Worm (Caenorhabditis elegans) whole organism, L4 larva: ENCODE results near the gene acy-1.

Source experiments
- F49E8.2 ChIP-seq: sonication (generic microtip); optimal IDR thresholded peaks from 2 replicates; lab custom pipeline; 2016; ENCODE audit warnings: missing compliant biosample characterization, mild to moderate bottlenecking, missing genetic modification characterization, borderline replicate concordance
- T26A8.4 ChIP-seq: fragments of 200-800 bp; sonication (Bioruptor generic); IDR thresholded peaks from 2 replicates; pipeline ENCODE4 v1.3.6; 2022; ENCODE audit warnings: missing genetic modification characterization, missing compliant biosample characterization
- ZK546.5 ChIP-seq, 2 experiments: sonication (generic microtip); optimal IDR thresholded peaks; 2 replicates each; lab custom pipeline; 2017; ENCODE audit warnings: missing biosample characterization in 2 of 2, missing genetic modification characterization in 2 of 2
- aha-1 ChIP-seq: fragments of 150-350 bp; peaks from one replicate; lab custom pipeline; 2014; ENCODE audit warnings: missing biosample characterization, missing genetic modification characterization
- aly-2 ChIP-seq: sonication (generic microtip); optimal IDR thresholded peaks from 2 replicates; lab custom pipeline; 2018; ENCODE audit warnings: missing biosample characterization, missing genetic modification characterization
- arid-1 ChIP-seq: fragments of 200-800 bp; sonication (Bioruptor generic); conservative IDR thresholded peaks from 2 replicates; pipeline ENCODE4 v1.3.6; 2022; ENCODE audit warnings: missing genetic modification reagents, missing genetic modification characterization, missing compliant biosample characterization
- attf-4 ChIP-seq: sonication (generic microtip); optimal IDR thresholded peaks from 3 replicates; lab custom pipeline; 2017; ENCODE audit warnings: missing biosample characterization, missing genetic modification characterization
- ceh-20 ChIP-seq: fragments of 200-800 bp; sonication (Bioruptor generic); IDR thresholded peaks from 2 replicates; pipeline ENCODE4 v1.3.6; 2022; ENCODE audit warnings: missing genetic modification reagents, missing genetic modification characterization, missing compliant biosample characterization
- ceh-32 ChIP-seq: sonication (generic microtip); optimal IDR thresholded peaks from 2 replicates; lab custom pipeline; 2016; ENCODE audit warnings: mild to moderate bottlenecking, missing genetic modification characterization, missing compliant biosample characterization; ENCODE audit not compliant: poor library complexity
- daf-12 ChIP-seq: fragments of 150-350 bp; optimal IDR thresholded peaks from 2 replicates; lab custom pipeline; 2014; ENCODE audit warnings: missing biosample characterization, missing genetic modification reagents, missing genetic modification characterization
- daf-16 ChIP-seq, 3 experiments: sonication (generic microtip); optimal IDR thresholded peaks; 2 replicates each; lab custom pipeline; 2016 to 2017; ENCODE audit warnings: missing genetic modification characterization in 3 of 3, missing genetic modification reagents in 3 of 3, mild to moderate bottlenecking in 2 of 3, missing compliant biosample characterization in 2 of 3, missing biosample characterization in 1 of 3, moderate library complexity in 1 of 3
- daf-19 ChIP-seq: fragments of 200-800 bp; sonication (Bioruptor generic); conservative IDR thresholded peaks from 2 replicates; pipeline ENCODE4 v1.3.6; 2022; ENCODE audit warnings: missing genetic modification characterization, missing compliant biosample characterization
- dpl-1 ChIP-seq: fragments of 150-350 bp; optimal IDR thresholded peaks from 2 replicates; lab custom pipeline; 2014; ENCODE audit warnings: missing biosample characterization, missing genetic modification reagents, missing genetic modification characterization
- dve-1 ChIP-seq: sonication (generic microtip); optimal IDR thresholded peaks from 2 replicates; lab custom pipeline; 2017; ENCODE audit warnings: antibody characterized with exemption, mild to moderate bottlenecking, missing genetic modification characterization, missing compliant biosample characterization; ENCODE audit not compliant: insufficient read depth
- fos-1 ChIP-seq: fragments of 150-350 bp; optimal IDR thresholded peaks from 2 replicates; lab custom pipeline; 2014; ENCODE audit warnings: missing biosample characterization, missing genetic modification characterization
- gei-8 ChIP-seq: fragments of 200-800 bp; sonication (Bioruptor generic); optimal IDR thresholded peaks from 2 replicates; lab custom pipeline; 2018; ENCODE audit warnings: mild to moderate bottlenecking, missing genetic modification characterization, missing compliant biosample characterization
- hif-1 ChIP-seq, 2 experiments: sonication (generic microtip); optimal IDR thresholded peaks; 2 replicates each; lab custom pipeline; 2016 to 2017; ENCODE audit warnings: missing compliant biosample characterization in 2 of 2, missing genetic modification characterization in 2 of 2, missing genetic modification reagents in 2 of 2, missing genotype in 2 of 2, mild to moderate bottlenecking in 1 of 2
- hlh-11 ChIP-seq: fragments of 200-800 bp; sonication (Bioruptor generic); optimal IDR thresholded peaks from 2 replicates; lab custom pipeline; 2018; ENCODE audit warnings: mild to moderate bottlenecking, missing genetic modification characterization, missing compliant biosample characterization
- jun-1 ChIP-seq: fragments of 150-350 bp; optimal IDR thresholded peaks from 2 replicates; lab custom pipeline; 2014; ENCODE audit warnings: missing biosample characterization, missing genetic modification reagents, missing genetic modification characterization
- lim-7 ChIP-seq: fragments of 200-800 bp; sonication (Bioruptor generic); IDR thresholded peaks from 2 replicates; pipeline ENCODE4 v1.3.6; 2022; ENCODE audit warnings: missing genetic modification characterization, missing compliant biosample characterization
- lin-13 ChIP-seq: fragments of 150-350 bp; optimal IDR thresholded peaks from 2 replicates; lab custom pipeline; 2014; ENCODE audit warnings: missing biosample characterization, missing genetic modification reagents, missing genetic modification characterization
- lin-15B ChIP-seq: fragments of 150-350 bp; sonication (generic microtip); optimal IDR thresholded peaks from 3 replicates; lab custom pipeline; 2014; ENCODE audit warnings: missing biosample characterization, missing genetic modification characterization
- mdt-29 ChIP-seq: fragments of 200-800 bp; sonication (Bioruptor generic); IDR thresholded peaks from 2 replicates; pipeline ENCODE4 v1.3.6; 2022; ENCODE audit warnings: missing genetic modification reagents, missing genetic modification characterization, missing compliant biosample characterization
- mes-2 ChIP-seq: sonication (generic microtip); optimal IDR thresholded peaks from 2 replicates; lab custom pipeline; 2016; ENCODE audit warnings: missing genotype, mild to moderate bottlenecking, missing genetic modification characterization, missing compliant biosample characterization; ENCODE audit not compliant: poor library complexity, severe bottlenecking
- mxl-3 ChIP-seq: fragments of 200-800 bp; sonication (Bioruptor generic); optimal IDR thresholded peaks from 2 replicates; lab custom pipeline; 2018; ENCODE audit warnings: mild to moderate bottlenecking, missing genetic modification characterization, missing compliant biosample characterization
- nhr-28 ChIP-seq: fragments of 150-350 bp; optimal IDR thresholded peaks from 2 replicates; lab custom pipeline; 2014; ENCODE audit warnings: missing biosample characterization, missing genetic modification characterization
- nhr-41 ChIP-seq: fragments of 200-800 bp; sonication (Bioruptor generic); IDR thresholded peaks from 2 replicates; pipeline ENCODE4 v1.3.6; 2022; ENCODE audit warnings: missing genetic modification reagents, missing genetic modification characterization, missing compliant biosample characterization
- nhr-42 ChIP-seq: fragments of 200-800 bp; sonication (Bioruptor generic); IDR thresholded peaks from 2 replicates; pipeline ENCODE4 v1.3.6; 2022; ENCODE audit warnings: missing genetic modification characterization, missing compliant biosample characterization
- nhr-77 ChIP-seq: fragments of 150-350 bp; optimal IDR thresholded peaks from 2 replicates; lab custom pipeline; 2014; ENCODE audit warnings: missing biosample characterization, missing genetic modification characterization
- pha-4 ChIP-seq, 2 experiments: fragments of 150-350 bp in 1 of 2; fragments of 200-800 bp in 1 of 2; sonication (Bioruptor generic) in 1 of 2; IDR thresholded peaks in 1 of 2; optimal IDR thresholded peaks in 1 of 2; 2 replicates each; pipeline versions ENCODE4 v1.3.6 to Lab custom; 2014 to 2022; ENCODE audit warnings: missing genetic modification characterization in 2 of 2, missing genetic modification reagents in 2 of 2, missing biosample characterization in 1 of 2, missing compliant biosample characterization in 1 of 2
- pqm-1 ChIP-seq: sonication (generic microtip); optimal IDR thresholded peaks from 2 replicates; lab custom pipeline; 2017; ENCODE audit warnings: missing biosample characterization, missing genetic modification characterization
- sdz-12 ChIP-seq: fragments of 200-800 bp; sonication (Bioruptor generic); optimal IDR thresholded peaks from 2 replicates; lab custom pipeline; 2018; ENCODE audit warnings: mild to moderate bottlenecking, missing genetic modification characterization, missing compliant biosample characterization
- skn-1 ChIP-seq: fragments of 150-350 bp; optimal IDR thresholded peaks from 2 replicates; lab custom pipeline; 2014; ENCODE audit warnings: missing biosample characterization, missing genetic modification characterization
- spr-1 ChIP-seq: sonication (generic microtip); optimal IDR thresholded peaks from 2 replicates; lab custom pipeline; 2016; ENCODE audit warnings: mild to moderate bottlenecking, missing genetic modification characterization, missing compliant biosample characterization
- spr-3 ChIP-seq: fragments of 200-800 bp; sonication (Bioruptor generic); optimal IDR thresholded peaks from 2 replicates; lab custom pipeline; 2018; ENCODE audit warnings: mild to moderate bottlenecking, missing genetic modification characterization, missing compliant biosample characterization
- unc-39 ChIP-seq: sonication (generic microtip); optimal IDR thresholded peaks from 2 replicates; lab custom pipeline; 2017; ENCODE audit warnings: missing biosample characterization, missing genetic modification characterization
- unc-62 ChIP-seq, 3 experiments: fragments of 150-350 bp in 1 of 3; sonication (generic microtip); optimal IDR thresholded peaks in 2 of 3; peaks in 1 of 3; 1 replicate in 1 of 3; 2 replicates in 2 of 3; lab custom pipeline; 2014 to 2017; ENCODE audit warnings: missing biosample characterization in 3 of 3, missing genetic modification characterization in 3 of 3, missing genetic modification reagents in 3 of 3, missing genotype in 1 of 3
- vab-7 ChIP-seq: fragments of 200-800 bp; sonication (Bioruptor generic); IDR thresholded peaks from 2 replicates; pipeline ENCODE4 v1.3.6; 2022; ENCODE audit warnings: missing genetic modification reagents, missing genetic modification characterization, missing compliant biosample characterization
- zfp-2 ChIP-seq: sonication (generic microtip); optimal IDR thresholded peaks from 2 replicates; lab custom pipeline; 2016; ENCODE audit warnings: mild to moderate bottlenecking, missing genetic modification characterization, missing compliant biosample characterization

The acy-1 gene

ce11 chrIII:4766842-4767241 lies 44.9 kb downstream of the acy-1 start:
- TF ChIP-seq nhr-28 (tag; lab: Kevin White, UChicago) (peak; percentile 47), nhr-77 (no peak), F49E8.2 (tag; lab: Kevin White, UChicago) (no peak), mxl-3 (GFP tag; lab: Kevin White, UChicago) (peak; percentile 9), unc-62 (GFP tag; optimal IDR thresholded peaks at IDR 0.05 in 1 of 2; lab: Kevin White, UChicago) (peak in 1 of 2 experiments; percentile 75), unc-62 (tag; optimal IDR thresholded peaks at IDR 0.05; lab: Kevin White, UChicago) (no peak), spr-3 (no peak), pha-4 (GFP tag; IDR thresholded peaks at IDR 0.05; lab: Robert Waterston, UW) (no peak), pha-4 (tag; optimal IDR thresholded peaks at IDR 0.05; lab: Kevin White, UChicago) (no peak), lim-7 (no peak)

ce11 chrIII:4767869-4768645 lies 46.2 kb downstream of the acy-1 start:
- TF ChIP-seq zfp-2 (no peak), aha-1 (tag; lab: Kevin White, UChicago) (peak; percentile 96)
- TF ChIP-seq, all 104 proteins: peak for 1

DNA sequence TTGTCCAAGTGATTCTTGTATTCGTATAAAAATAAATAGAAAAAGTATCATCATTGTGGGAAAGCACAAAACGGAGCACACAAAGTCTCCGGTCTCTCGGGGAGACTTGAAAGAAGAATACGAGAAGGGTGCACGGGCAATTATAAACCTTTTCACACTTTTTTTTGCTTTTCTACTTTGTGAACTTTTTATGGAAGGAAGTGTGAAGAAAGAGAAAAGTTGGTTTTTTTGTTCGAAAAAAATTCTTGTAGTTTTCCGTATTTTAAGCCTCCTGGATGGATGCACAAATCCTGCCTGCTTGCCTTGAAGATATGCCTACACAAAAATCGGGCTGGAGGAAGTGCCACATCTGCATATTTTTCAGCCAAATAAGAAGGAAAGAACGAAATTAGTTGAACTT lies 56.1 kb downstream of the acy-1 start, which contains the start of gene B0393.7:
Gene B0393.7, minus strand, starts transcription at position 101 of the 400 bp plus-strand sequence.
- TF ChIP-seq daf-16 (GFP tag; optimal IDR thresholded peaks at IDR 0.05; lab: Kevin White, UChicago) (no peak), daf-16 (tag; optimal IDR thresholded peaks at IDR 0.05; lab: Kevin White, UChicago) (peak; percentile 17), aha-1 (tag; lab: Kevin White, UChicago) (peak; percentile 88), pha-4 (GFP tag; IDR thresholded peaks at IDR 0.05; lab: Robert Waterston, UW) (no peak), pha-4 (tag; optimal IDR thresholded peaks at IDR 0.05; lab: Kevin White, UChicago) (no peak)

DNA sequence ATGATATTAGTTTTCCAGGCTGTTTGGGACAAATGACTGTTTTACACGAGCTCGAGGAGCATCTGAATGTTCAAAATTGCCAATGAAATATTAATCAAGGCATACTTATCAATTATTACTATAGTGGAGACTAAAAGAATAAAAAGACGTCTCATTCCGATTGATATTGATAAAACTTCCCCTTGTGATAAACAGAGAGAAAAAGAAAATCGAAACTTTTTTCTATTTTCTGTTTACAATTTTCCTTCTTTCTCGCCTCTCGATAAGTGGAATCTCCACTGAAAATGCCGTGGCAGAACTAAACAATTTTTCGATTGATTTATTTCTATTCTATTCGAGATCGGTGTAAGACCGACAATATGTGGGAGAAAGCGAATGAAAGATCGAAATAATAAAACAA lies 58.0 kb downstream of the acy-1 start, which contains the start of gene B0393.9:
Gene B0393.9, minus strand, starts transcription at position 303 of the 400 bp plus-strand sequence.
- no peak for TF ChIP-seq lin-15B
- TF ChIP-seq fos-1 (tag; lab: Kevin White, UChicago): no peak
- TF ChIP-seq unc-39 (tag; lab: Kevin White, UChicago): no peak
- TF ChIP-seq ZK546.5 (tag; optimal IDR thresholded peaks at IDR 0.05; lab: Kevin White, UChicago): no peak
- TF ChIP-seq hif-1 (tag; optimal IDR thresholded peaks at IDR 0.05; lab: Kevin White, UChicago): no peak
- TF ChIP-seq ceh-20 (GFP tag; lab: Robert Waterston, UW): no peak
- no peak for TF ChIP-seq daf-16 (GFP tag; optimal IDR thresholded peaks at IDR 0.05; lab: Kevin White, UChicago)
- peak; percentile 73 for TF ChIP-seq daf-16 (tag; optimal IDR thresholded peaks at IDR 0.05; lab: Kevin White, UChicago)
- no peak for TF ChIP-seq aly-2 (tag; lab: Kevin White, UChicago)
- TF ChIP-seq nhr-42 (GFP tag; lab: Robert Waterston, UW): no peak
- TF ChIP-seq dve-1 (tag; lab: Kevin White, UChicago): peak; percentile 31
- TF ChIP-seq T26A8.4 (GFP tag; lab: Robert Waterston, UW): no peak
- no peak for TF ChIP-seq attf-4 (tag; lab: Kevin White, UChicago)
- TF ChIP-seq nhr-28 (tag; lab: Kevin White, UChicago): peak; percentile 35
- TF ChIP-seq daf-19 (GFP tag; lab: Robert Waterston, UW): no peak
- TF ChIP-seq pqm-1 (tag; lab: Kevin White, UChicago): peak; percentile 12
- TF ChIP-seq unc-62 (GFP tag; optimal IDR thresholded peaks at IDR 0.05 in 1 of 2; lab: Kevin White, UChicago): no peak
- no peak for TF ChIP-seq unc-62 (tag; optimal IDR thresholded peaks at IDR 0.05; lab: Kevin White, UChicago)
- no peak for TF ChIP-seq spr-1 (tag; lab: Kevin White, UChicago)
- TF ChIP-seq mdt-29: no peak
- no peak for TF ChIP-seq dpl-1 (GFP tag; lab: Kevin White, UChicago)
- no peak for TF ChIP-seq ceh-32 (tag; lab: Kevin White, UChicago)
- no peak for TF ChIP-seq mes-2 (tag; lab: Kevin White, UChicago)
- no peak for TF ChIP-seq sdz-12 (GFP tag; lab: Kevin White, UChicago)
- peak; percentile 30 for TF ChIP-seq hlh-11 (tag; lab: Kevin White, UChicago)
- no peak for TF ChIP-seq vab-7 (GFP tag; lab: Robert Waterston, UW)
- TF ChIP-seq skn-1 (tag; lab: Kevin White, UChicago): no peak
- no peak for TF ChIP-seq jun-1
- TF ChIP-seq gei-8: no peak
- no peak for TF ChIP-seq arid-1 (GFP tag; lab: Robert Waterston, UW)
- TF ChIP-seq nhr-41 (GFP tag; lab: Robert Waterston, UW): no peak
- no peak for TF ChIP-seq lin-13 (GFP tag; lab: Kevin White, UChicago)
- TF ChIP-seq daf-12 (tag; lab: Kevin White, UChicago): no peak
